Fruit fly (Drosophila melanogaster) whole organism, prepupa: ENCODE measurements around the gene Argk2.

Experiments
- Blimp-1 ChIP-seq: fragments of 200-800 bp; sonication (Bioruptor generic); optimal IDR thresholded peaks from 3 replicates; lab custom pipeline; 2017; ENCODE audit warnings: missing biosample characterization, missing genetic modification characterization, mild to moderate bottlenecking, moderate library complexity, missing genetic modification reagents
- CG10631 ChIP-seq: fragments of 200-800 bp; sonication (Bioruptor generic); optimal IDR thresholded peaks from 2 replicates; lab custom pipeline; 2016; ENCODE audit warnings: missing biosample characterization, missing genetic modification characterization
- CG11762 ChIP-seq: fragments of 200-800 bp; sonication (Bioruptor generic); optimal IDR thresholded peaks from 3 replicates; lab custom pipeline; 2016; ENCODE audit warnings: missing biosample characterization, missing genetic modification characterization; ENCODE audit not compliant: insufficient read depth
- CG11902 ChIP-seq: fragments of 200-800 bp; sonication (Bioruptor generic); optimal IDR thresholded peaks from 3 replicates; lab custom pipeline; 2016; ENCODE audit warnings: missing biosample characterization, missing genetic modification characterization
- CG1621 ChIP-seq: fragments of 200-800 bp; sonication (Bioruptor generic); optimal IDR thresholded peaks from 3 replicates; lab custom pipeline; 2018; ENCODE audit warnings: missing biosample characterization, mild to moderate bottlenecking, missing genetic modification characterization
- CG16779 ChIP-seq: fragments of 200-800 bp; sonication (Bioruptor generic); optimal IDR thresholded peaks from 3 replicates; lab custom pipeline; 2017; ENCODE audit warnings: missing biosample characterization, mild to moderate bottlenecking, missing genetic modification characterization
- CG3032 ChIP-seq: fragments of 200-800 bp; optimal IDR thresholded peaks from 2 replicates; lab custom pipeline; 2019; ENCODE audit warnings: missing biosample characterization, mild to moderate bottlenecking, missing genetic modification characterization, moderate library complexity
- CG31627 ChIP-seq: fragments of 200-800 bp; sonication (Bioruptor generic); optimal IDR thresholded peaks from 3 replicates; lab custom pipeline; 2016; ENCODE audit warnings: missing biosample characterization, missing genetic modification characterization
- CG34406 ChIP-seq: fragments of 200-800 bp; sonication (Bioruptor generic); optimal IDR thresholded peaks from 3 replicates; lab custom pipeline; 2016; ENCODE audit warnings: missing biosample characterization, missing genetic modification characterization
- CG3919 ChIP-seq: fragments of 200-800 bp; sonication (Bioruptor generic); optimal IDR thresholded peaks from 3 replicates; lab custom pipeline; 2016; ENCODE audit warnings: missing biosample characterization, missing genetic modification characterization
- CG6163 ChIP-seq: fragments of 200-800 bp; sonication (Bioruptor generic); IDR thresholded peaks from 3 replicates; pipeline ENCODE4 v1.3.6; 2022; ENCODE audit warnings: missing biosample characterization, missing genetic modification characterization
- CG6792 ChIP-seq: fragments of 200-800 bp; sonication (Bioruptor generic); optimal IDR thresholded peaks from 3 replicates; lab custom pipeline; 2016; ENCODE audit warnings: missing biosample characterization, missing genetic modification characterization
- CG6808 ChIP-seq: fragments of 200-800 bp; sonication (Bioruptor generic); optimal IDR thresholded peaks from 3 replicates; lab custom pipeline; 2017; ENCODE audit warnings: missing biosample characterization, missing genetic modification characterization, mild to moderate bottlenecking, moderate library complexity, missing genetic modification reagents
- CG8119 ChIP-seq: fragments of 200-800 bp; sonication (Bioruptor generic); IDR thresholded peaks from 3 replicates; pipeline ENCODE4 v1.3.6; 2022; ENCODE audit warnings: missing biosample characterization, missing genetic modification characterization
- CG9139 ChIP-seq: fragments of 200-800 bp; sonication (Bioruptor generic); optimal IDR thresholded peaks from 3 replicates; lab custom pipeline; 2017; ENCODE audit warnings: missing biosample characterization, mild to moderate bottlenecking, missing genetic modification characterization
- Eip75B ChIP-seq: fragments of 200-800 bp; sonication (Bioruptor generic); optimal IDR thresholded peaks from 3 replicates; lab custom pipeline; 2016; ENCODE audit warnings: missing biosample characterization, missing genetic modification characterization
- Eip93F ChIP-seq: fragments of 200-800 bp; sonication (Bioruptor generic); optimal IDR thresholded peaks from 2 replicates; lab custom pipeline; 2016; ENCODE audit warnings: missing biosample characterization, mild to moderate bottlenecking, missing genetic modification characterization
- Ets21C ChIP-seq: fragments of 200-800 bp; sonication (Bioruptor generic); optimal IDR thresholded peaks from 3 replicates; lab custom pipeline; 2016; ENCODE audit warnings: missing biosample characterization, missing genetic modification characterization
- Hr38 ChIP-seq: sonication (Bioruptor generic); optimal IDR thresholded peaks from 2 replicates; lab custom pipeline; 2016; ENCODE audit warnings: missing biosample characterization, missing genetic modification characterization
- Hr39 ChIP-seq: fragments of 200-800 bp; sonication (Bioruptor generic); optimal IDR thresholded peaks from 2 replicates; lab custom pipeline; 2016; ENCODE audit warnings: missing biosample characterization, missing genetic modification characterization
- Hr4 ChIP-seq: fragments of 200-800 bp; sonication (Bioruptor generic); optimal IDR thresholded peaks from 3 replicates; lab custom pipeline; 2016; ENCODE audit warnings: missing biosample characterization, missing genetic modification characterization
- Met ChIP-seq: fragments of 200-800 bp; sonication (Bioruptor generic); optimal IDR thresholded peaks from 3 replicates; lab custom pipeline; 2016; ENCODE audit warnings: missing biosample characterization, missing genetic modification characterization
- OdsH ChIP-seq: fragments of 200-800 bp; sonication (Bioruptor generic); optimal IDR thresholded peaks from 3 replicates; lab custom pipeline; 2016; ENCODE audit warnings: missing biosample characterization, missing genetic modification characterization
- Smox ChIP-seq: fragments of 200-800 bp; sonication (Bioruptor generic); optimal IDR thresholded peaks from 3 replicates; lab custom pipeline; 2016; ENCODE audit warnings: missing biosample characterization, missing genetic modification characterization
- Sox102F ChIP-seq: fragments of 200-800 bp; sonication (Bioruptor generic); optimal IDR thresholded peaks from 2 replicates; lab custom pipeline; 2016; ENCODE audit warnings: missing biosample characterization, mild to moderate bottlenecking, missing genetic modification characterization
- achi ChIP-seq: fragments of 200-800 bp; sonication (Bioruptor generic); optimal IDR thresholded peaks from 3 replicates; lab custom pipeline; 2016; ENCODE audit warnings: missing biosample characterization, missing genetic modification characterization
- acj6 ChIP-seq: fragments of 200-800 bp; sonication (Bioruptor generic); optimal IDR thresholded peaks from 3 replicates; lab custom pipeline; 2016; ENCODE audit warnings: missing biosample characterization, missing genetic modification characterization
- cyc ChIP-seq: fragments of 200-800 bp; sonication (Bioruptor generic); optimal IDR thresholded peaks from 3 replicates; lab custom pipeline; 2016; ENCODE audit warnings: missing biosample characterization, missing genetic modification characterization
- dac ChIP-seq: fragments of 200-800 bp; sonication (Bioruptor generic); optimal IDR thresholded peaks from 2 replicates; lab custom pipeline; 2017; ENCODE audit warnings: missing biosample characterization, mild to moderate bottlenecking, missing genetic modification characterization
- dsx ChIP-seq: fragments of 200-800 bp; optimal IDR thresholded peaks from 3 replicates; lab custom pipeline; 2019; ENCODE audit warnings: missing biosample characterization, mild to moderate bottlenecking, missing genetic modification characterization, moderate library complexity; ENCODE audit not compliant: poor library complexity, severe bottlenecking
- eg ChIP-seq: fragments of 200-800 bp; sonication (Bioruptor generic); IDR thresholded peaks from 3 replicates; pipeline ENCODE4 v1.3.6; 2022; ENCODE audit warnings: missing biosample characterization, missing genetic modification characterization
- esn ChIP-seq: fragments of 200-800 bp; sonication (Bioruptor generic); optimal IDR thresholded peaks from 2 replicates; lab custom pipeline; 2016; ENCODE audit warnings: missing biosample characterization, mild to moderate bottlenecking, missing genetic modification characterization, moderate library complexity
- fd85E ChIP-seq: fragments of 200-800 bp; sonication (Bioruptor generic); optimal IDR thresholded peaks from 3 replicates; lab custom pipeline; 2016; ENCODE audit warnings: missing biosample characterization, missing genetic modification characterization
- fkh ChIP-seq: fragments of 200-800 bp; sonication (Bioruptor generic); optimal IDR thresholded peaks from 3 replicates; lab custom pipeline; 2017; ENCODE audit warnings: missing biosample characterization, mild to moderate bottlenecking, missing genetic modification characterization, moderate library complexity
- lz ChIP-seq: fragments of 200-800 bp; sonication (Bioruptor generic); optimal IDR thresholded peaks from 3 replicates; lab custom pipeline; 2016; ENCODE audit warnings: missing biosample characterization, missing genetic modification characterization
- salr ChIP-seq, 2 experiments: fragments of 200-800 bp; sonication (Bioruptor generic); optimal IDR thresholded peaks; 3 replicates each; lab custom pipeline; 2016 to 2018; ENCODE audit warnings: missing biosample characterization in 2 of 2, missing genetic modification characterization in 2 of 2, mild to moderate bottlenecking in 1 of 2
- spab ChIP-seq: fragments of 200-800 bp; sonication (Bioruptor generic); optimal IDR thresholded peaks from 2 replicates; lab custom pipeline; 2017; ENCODE audit warnings: missing biosample characterization, mild to moderate bottlenecking, missing genetic modification characterization, missing genetic modification reagents
- ss ChIP-seq, 2 experiments: fragments of 200-800 bp; sonication (Bioruptor generic); optimal IDR thresholded peaks; 2 replicates in 1 of 2; 3 replicates in 1 of 2; lab custom pipeline; 2017 to 2018; ENCODE audit warnings: mild to moderate bottlenecking in 2 of 2, missing biosample characterization in 2 of 2, missing genetic modification characterization in 2 of 2, moderate library complexity in 1 of 2
- svp ChIP-seq: fragments of 200-800 bp; sonication (Bioruptor generic); peaks from one replicate; lab custom pipeline; 2016; ENCODE audit warnings: missing biosample characterization, missing genetic modification characterization

Argk2 gene

dm6 chr3L:9013745-9014144 lies 33.5 kb upstream of the Argk2 start:
- TF ChIP-seq CG9139 (GFP tag; lab: Kevin White, UChicago): no peak
- TF ChIP-seq cyc (GFP tag; lab: Kevin White, UChicago): no peak
- TF ChIP-seq Eip93F: no peak
- TF ChIP-seq CG11762 (GFP tag; lab: Kevin White, UChicago): no peak
- no peak for TF ChIP-seq Eip75B (GFP tag; lab: Kevin White, UChicago)
- no peak for TF ChIP-seq eg (GFP tag; lab: Robert Waterston, UW)
- no peak for TF ChIP-seq Blimp-1 (GFP tag; lab: Kevin White, UChicago)
- TF ChIP-seq Hr39: no peak
- no peak for TF ChIP-seq CG34406 (GFP tag; lab: Kevin White, UChicago)
- TF ChIP-seq spab (GFP tag; lab: Kevin White, UChicago): no peak
- TF ChIP-seq achi (GFP tag; lab: Kevin White, UChicago): no peak
- no peak for TF ChIP-seq salr (GFP tag; optimal IDR thresholded peaks at IDR 0.05; lab: Kevin White, UChicago)
- TF ChIP-seq Sox102F (GFP tag; lab: Kevin White, UChicago): no peak
- TF ChIP-seq lz: no peak
- no peak for TF ChIP-seq Ets21C
- TF ChIP-seq, all 60 proteins: peak for 0

DNA sequence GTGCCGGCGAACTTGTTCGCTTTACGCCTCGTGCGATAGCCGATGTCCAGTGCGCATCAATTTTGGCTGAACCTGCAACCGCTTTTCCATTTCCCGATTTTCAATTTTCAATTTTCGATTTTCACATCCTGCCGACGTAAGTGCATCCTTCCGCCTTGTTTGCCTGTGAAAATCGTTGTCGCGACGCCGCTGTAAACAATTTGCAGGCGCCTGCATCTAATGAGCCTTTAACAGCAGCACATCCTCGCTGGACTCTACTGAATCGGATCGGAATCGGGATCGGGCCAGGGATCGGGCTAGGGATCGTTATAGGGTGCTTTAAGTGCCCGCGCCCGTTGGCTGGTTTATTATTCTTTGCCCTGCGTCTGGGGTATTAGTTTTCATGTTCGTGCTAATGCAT lies 29.8 kb upstream of the Argk2 start:
- TF ChIP-seq Hr38 (GFP tag; lab: Kevin White, UChicago) (no peak), Hr4 (GFP tag; lab: Kevin White, UChicago) (no peak), CG8119 (GFP tag; lab: Robert Waterston, UW) (no peak), CG9139 (GFP tag; lab: Kevin White, UChicago) (no peak), acj6 (GFP tag; lab: Kevin White, UChicago) (no peak), CG16779 (tag; lab: Kevin White, UChicago) (no peak)

dm6 chr3L:9019196-9019662 lies 28.0 kb upstream of the Argk2 start, which contains the start of gene Doc2:
Gene Doc2, minus strand, starts transcription at chr3L:9019246.
- no peak for TF ChIP-seq CG6808
- no peak for TF ChIP-seq CG11762 (GFP tag; lab: Kevin White, UChicago)
- TF ChIP-seq fkh (GFP tag; lab: Kevin White, UChicago): peak; percentile 24

DNA sequence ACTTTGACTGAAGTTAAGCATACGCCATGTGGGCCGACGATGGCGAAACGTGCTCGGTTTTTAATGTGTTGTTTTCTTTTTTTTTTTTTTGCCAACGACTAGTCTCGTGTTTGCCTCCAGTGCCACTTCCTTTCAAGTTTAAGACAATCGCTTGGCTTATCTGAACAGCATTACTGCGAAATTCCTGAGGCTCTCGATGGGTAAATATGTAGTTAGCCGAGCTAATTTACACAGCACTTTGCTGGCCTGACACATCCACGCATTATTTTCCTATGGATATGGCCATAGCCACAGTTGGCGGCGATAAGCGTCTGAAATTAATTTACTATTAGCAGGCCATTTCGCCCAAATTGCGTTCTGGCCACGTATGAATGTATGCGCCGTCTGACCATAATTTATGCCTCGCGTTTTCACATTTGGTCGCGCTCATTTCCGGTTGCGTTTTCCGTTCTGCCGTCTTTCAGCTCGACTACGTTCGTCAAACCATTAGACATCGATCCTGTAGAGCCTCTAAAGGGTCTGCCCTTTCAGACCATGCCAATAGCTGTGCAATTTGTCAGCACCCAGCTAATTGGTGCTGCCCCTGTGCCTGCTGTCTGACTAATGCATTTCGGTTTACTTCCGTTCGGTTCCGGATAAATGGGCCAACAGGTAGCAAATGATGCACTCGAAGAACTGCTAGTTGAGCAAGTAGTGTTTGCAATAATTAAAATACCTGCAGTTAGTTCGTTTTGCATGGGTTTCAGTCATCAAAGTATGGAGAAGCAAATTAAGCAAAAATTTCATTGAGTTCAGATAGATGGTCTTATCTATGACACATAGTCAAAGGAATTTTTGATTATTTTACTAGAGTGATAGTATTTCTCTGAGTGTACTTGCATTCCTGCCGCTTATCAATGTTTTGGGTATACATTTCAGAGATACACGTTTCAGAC lies 26.5 kb upstream of the Argk2 start:
- no peak for TF ChIP-seq achi (GFP tag; lab: Kevin White, UChicago)
- no peak for TF ChIP-seq fd85E (GFP tag; lab: Kevin White, UChicago)
- TF ChIP-seq CG6808: no peak
- TF ChIP-seq dac (GFP tag; lab: Kevin White, UChicago): no peak
- no peak for TF ChIP-seq acj6 (GFP tag; lab: Kevin White, UChicago)
- no peak for TF ChIP-seq CG1621 (tag; lab: Kevin White, UChicago)
- TF ChIP-seq fkh (GFP tag; lab: Kevin White, UChicago): peak; percentile 41
- peak; percentile 8 for TF ChIP-seq CG10631
- no peak for TF ChIP-seq eg (GFP tag; lab: Robert Waterston, UW)

- no peak for TF ChIP-seq eg (GFP tag; lab: Robert Waterston, UW)
- TF ChIP-seq acj6 (GFP tag; lab: Kevin White, UChicago): peak; percentile 16
- TF ChIP-seq cyc (GFP tag; lab: Kevin White, UChicago): no peak
- TF ChIP-seq CG3919 (GFP tag; lab: Kevin White, UChicago): no peak
- TF ChIP-seq CG31627 (GFP tag; lab: Kevin White, UChicago): peak; percentile 41
- TF ChIP-seq ss (GFP tag; optimal IDR thresholded peaks at IDR 0.05; lab: Kevin White, UChicago): no peak
- TF ChIP-seq CG10631: no peak
- peak; percentile 34 for TF ChIP-seq Sox102F (GFP tag; lab: Kevin White, UChicago)
- peak; percentile 66 for TF ChIP-seq svp
- no peak for TF ChIP-seq Eip93F
- peak; percentile 2 for TF ChIP-seq Ets21C
- TF ChIP-seq CG3032 (tag; lab: Kevin White, UChicago): no peak
- TF ChIP-seq dsx (GFP tag; lab: Kevin White, UChicago): no peak
- no peak for TF ChIP-seq CG8119 (GFP tag; lab: Robert Waterston, UW)
- peak; percentile 19 for TF ChIP-seq Smox
- no peak for TF ChIP-seq CG11902 (GFP tag; lab: Kevin White, UChicago)
- no peak for TF ChIP-seq Blimp-1 (GFP tag; lab: Kevin White, UChicago)
- TF ChIP-seq esn (GFP tag; lab: Kevin White, UChicago): peak; percentile 41
- TF ChIP-seq Eip75B (GFP tag; lab: Kevin White, UChicago): no peak
- TF ChIP-seq CG6792 (GFP tag; lab: Kevin White, UChicago): no peak
- TF ChIP-seq OdsH (GFP tag; lab: Kevin White, UChicago): peak; percentile 9
- TF ChIP-seq CG6163: peak; percentile 54; the same call in 1 of the 3 replicates
- peak; percentile 41 for TF ChIP-seq Met (GFP tag; lab: Kevin White, UChicago)
- no peak for TF ChIP-seq lz
These were observed 23.6 kb upstream of the Argk2 start for dm6 chr3L:9023627-9024026.
